Worm (Caenorhabditis elegans) whole organism, L4/young adult: ENCODE results near the gene taf-10.

Experiments used
- W03F9.2 ChIP-seq: fragments of 150-350 bp; optimal IDR thresholded peaks from 2 replicates; lab custom pipeline; 2014; ENCODE audit warnings: missing biosample characterization, missing genetic modification characterization
- him-1 ChIP-seq: sonication (generic microtip); optimal IDR thresholded peaks from 2 replicates; lab custom pipeline; 2016; ENCODE audit warnings: missing genotype, missing genetic modification reagents, missing genetic modification characterization, missing compliant biosample characterization

DNA sequence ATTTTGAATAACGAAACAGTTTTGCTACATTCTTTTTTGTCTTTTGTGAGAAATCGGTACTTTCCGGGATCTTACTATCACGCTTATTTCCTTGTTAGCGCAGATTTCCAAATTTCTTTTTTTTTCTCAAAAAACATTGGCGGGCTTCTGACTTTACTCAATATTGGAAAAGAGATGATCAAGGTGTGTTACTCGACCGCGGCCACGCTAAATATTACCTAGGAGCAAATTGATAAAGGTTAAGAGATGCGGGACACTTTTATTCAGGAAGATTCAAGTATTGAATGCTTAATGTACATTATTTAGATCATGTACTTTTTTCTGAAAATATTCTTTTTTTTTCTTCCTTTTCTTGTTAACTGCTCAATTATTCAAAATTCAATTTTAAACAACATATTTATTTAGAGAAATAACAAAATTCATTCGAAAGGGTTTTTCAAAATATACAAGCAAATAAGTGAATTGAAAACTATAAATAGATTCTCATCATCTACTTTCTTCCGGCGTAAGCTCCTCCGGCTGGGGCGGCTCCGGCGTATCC lies 39.6 kb upstream of the taf-10 start:
- no peak for TF ChIP-seq W03F9.2 (tag; lab: Kevin White, UChicago)
- no peak for TF ChIP-seq him-1 (tag; lab: Kevin White, UChicago)
